Worm (Caenorhabditis elegans) whole organism, young adult: ENCODE measurements around the gene T28D6.5.
A peak's percentile ranks its signal among the peaks of the same experiment; 100 is the strongest.

ENCODE experiments used
- B0019.2 ChIP-seq: fragments of 200-800 bp; sonication (Bioruptor generic); conservative IDR thresholded peaks from 2 replicates; pipeline ENCODE4 v1.3.6; 2022; ENCODE audit warnings: missing genetic modification reagents, missing genetic modification characterization, missing compliant biosample characterization
- C17E4.6 ChIP-seq: fragments of 200-800 bp; sonication (Bioruptor generic); IDR thresholded peaks from 2 replicates; pipeline ENCODE4 v1.3.6; 2022; ENCODE audit warnings: missing genetic modification reagents, missing genetic modification characterization, missing compliant biosample characterization
- D2030.7 ChIP-seq: fragments of 200-800 bp; sonication (Bioruptor generic); IDR thresholded peaks from 2 replicates; pipeline ENCODE4 v1.3.6; 2022; ENCODE audit warnings: missing genetic modification reagents, missing genetic modification characterization, missing compliant biosample characterization
- F10E7.11 ChIP-seq: sonication (generic microtip); optimal IDR thresholded peaks from 2 replicates; lab custom pipeline; 2017; ENCODE audit warnings: mild to moderate bottlenecking, missing genetic modification characterization, moderate library complexity, missing compliant biosample characterization
- F22D6.2 ChIP-seq: sonication (generic microtip); optimal IDR thresholded peaks from 2 replicates; lab custom pipeline; 2016; ENCODE audit warnings: mild to moderate bottlenecking, missing genetic modification characterization, missing compliant biosample characterization
- F37B4.10 ChIP-seq: fragments of 200-800 bp; sonication (Bioruptor generic); IDR thresholded peaks from 2 replicates; pipeline ENCODE4 v1.3.6; 2022; ENCODE audit warnings: missing genetic modification characterization, missing compliant biosample characterization
- F49E8.2 ChIP-seq: sonication (generic microtip); optimal IDR thresholded peaks from 3 replicates; lab custom pipeline; 2017; ENCODE audit warnings: missing genetic modification characterization, mild to moderate bottlenecking, missing compliant biosample characterization, antibody characterized with exemption, moderate library complexity; ENCODE audit not compliant: insufficient read depth
- T07F8.4 ChIP-seq: sonication (generic microtip); optimal IDR thresholded peaks from 2 replicates; lab custom pipeline; 2016; ENCODE audit warnings: mild to moderate bottlenecking, missing genetic modification characterization, moderate library complexity, missing compliant biosample characterization
- ZK185.1 ChIP-seq: sonication (generic microtip); optimal IDR thresholded peaks from 2 replicates; lab custom pipeline; 2016; ENCODE audit warnings: mild to moderate bottlenecking, missing genetic modification characterization, missing compliant biosample characterization; ENCODE audit not compliant: poor library complexity, severe bottlenecking
- aptf-2 ChIP-seq: fragments of 200-800 bp; sonication (Bioruptor generic); conservative IDR thresholded peaks from 2 replicates; pipeline ENCODE4 v1.3.6; 2022; ENCODE audit warnings: missing genetic modification reagents, missing genetic modification characterization, missing compliant biosample characterization
- athp-1 ChIP-seq: sonication (generic microtip); optimal IDR thresholded peaks from 2 replicates; lab custom pipeline; 2017; ENCODE audit warnings: mild to moderate bottlenecking, missing genetic modification characterization, missing compliant biosample characterization
- ccch-3 ChIP-seq: fragments of 200-800 bp; sonication (Bioruptor generic); optimal IDR thresholded peaks from 2 replicates; lab custom pipeline; 2018; ENCODE audit warnings: mild to moderate bottlenecking, missing genetic modification characterization, missing compliant biosample characterization
- cebp-1 ChIP-seq, 2 experiments: fragments of 200-800 bp in 1 of 2; sonication (Bioruptor generic) in 1 of 2; sonication (generic microtip) in 1 of 2; IDR thresholded peaks in 1 of 2; optimal IDR thresholded peaks in 1 of 2; 2 replicates each; pipeline versions ENCODE4 v1.3.6 to Lab custom; 2017 to 2022; ENCODE audit warnings: missing compliant biosample characterization in 2 of 2, missing genetic modification characterization in 2 of 2, mild to moderate bottlenecking in 1 of 2, missing genetic modification reagents in 1 of 2, moderate library complexity in 1 of 2
- ceh-100 ChIP-seq: fragments of 200-800 bp; sonication (Bioruptor generic); IDR thresholded peaks from 2 replicates; pipeline ENCODE4 v1.3.6; 2022; ENCODE audit warnings: missing genetic modification reagents, missing genetic modification characterization, missing compliant biosample characterization
- ceh-58 ChIP-seq: fragments of 200-800 bp; sonication (Bioruptor generic); IDR thresholded peaks from 2 replicates; pipeline ENCODE4 v1.3.6; 2022; ENCODE audit warnings: missing genetic modification characterization, missing compliant biosample characterization
- ceh-91 ChIP-seq: fragments of 200-800 bp; sonication (Bioruptor generic); IDR thresholded peaks from 2 replicates; pipeline ENCODE4 v1.3.6; 2022; ENCODE audit warnings: missing genetic modification reagents, missing genetic modification characterization, missing compliant biosample characterization
- dpl-1 ChIP-seq: fragments of 150-350 bp; optimal IDR thresholded peaks from 2 replicates; lab custom pipeline; 2014; ENCODE audit warnings: missing biosample characterization, missing genetic modification reagents, missing genetic modification characterization
- egl-44 ChIP-seq: fragments of 200-800 bp; sonication (Bioruptor generic); IDR thresholded peaks from 2 replicates; pipeline ENCODE4 v1.3.6; 2022; ENCODE audit warnings: missing genetic modification reagents, missing genetic modification characterization, missing compliant biosample characterization
- ets-4 ChIP-seq: fragments of 200-800 bp; sonication (Bioruptor generic); optimal IDR thresholded peaks from 2 replicates; lab custom pipeline; 2018; ENCODE audit warnings: mild to moderate bottlenecking, missing genetic modification characterization, missing compliant biosample characterization
- hmg-20 ChIP-seq: fragments of 200-800 bp; sonication (Bioruptor generic); IDR thresholded peaks from 2 replicates; pipeline ENCODE4 v1.3.6; 2022; ENCODE audit warnings: missing genetic modification reagents, missing genetic modification characterization, missing compliant biosample characterization
- hrde-1 ChIP-seq: sonication (generic microtip); optimal IDR thresholded peaks from 2 replicates; lab custom pipeline; 2016; ENCODE audit warnings: missing genetic modification characterization, mild to moderate bottlenecking, missing compliant biosample characterization, moderate library complexity, missing genotype, missing genetic modification reagents, borderline replicate concordance
- hsf-1 ChIP-seq: fragments of 200-800 bp; sonication (Bioruptor generic); IDR thresholded peaks from 2 replicates; pipeline ENCODE4 v1.3.6; 2022; ENCODE audit warnings: missing genetic modification reagents, missing genetic modification characterization, missing compliant biosample characterization
- let-607 ChIP-seq, 2 experiments: fragments of 200-800 bp in 1 of 2; sonication (Bioruptor generic) in 1 of 2; sonication (generic microtip) in 1 of 2; optimal IDR thresholded peaks; 2 replicates each; lab custom pipeline; 2016 to 2018; ENCODE audit warnings: mild to moderate bottlenecking in 2 of 2, missing compliant biosample characterization in 2 of 2, missing genetic modification characterization in 2 of 2, moderate library complexity in 2 of 2, missing genotype in 1 of 2
- lin-40 ChIP-seq: sonication (generic microtip); optimal IDR thresholded peaks from 2 replicates; lab custom pipeline; 2016; ENCODE audit warnings: missing genetic modification characterization, mild to moderate bottlenecking, missing compliant biosample characterization, missing genotype, missing genetic modification reagents
- lin-54 ChIP-seq: fragments of 200-800 bp; sonication (Bioruptor generic); optimal IDR thresholded peaks from 2 replicates; lab custom pipeline; 2018; ENCODE audit warnings: mild to moderate bottlenecking, missing genetic modification characterization, missing compliant biosample characterization
- madf-8 ChIP-seq: fragments of 200-800 bp; sonication (Bioruptor generic); conservative IDR thresholded peaks from 2 replicates; pipeline ENCODE4 v1.3.6; 2022; ENCODE audit warnings: missing genetic modification reagents, missing genetic modification characterization, missing compliant biosample characterization
- mcd-1 ChIP-seq: fragments of 200-800 bp; sonication (Bioruptor generic); IDR thresholded peaks from 2 replicates; pipeline ENCODE4 v1.3.6; 2022; ENCODE audit warnings: missing genetic modification reagents, missing genetic modification characterization, missing compliant biosample characterization
- mel-28 ChIP-seq: sonication (generic microtip); optimal IDR thresholded peaks from 2 replicates; lab custom pipeline; 2016; ENCODE audit warnings: borderline replicate concordance, mild to moderate bottlenecking, missing genetic modification characterization, missing compliant biosample characterization
- mxl-1 ChIP-seq: sonication (generic microtip); optimal IDR thresholded peaks from 2 replicates; lab custom pipeline; 2016; ENCODE audit warnings: missing genetic modification characterization, missing compliant biosample characterization
- nfya-1 ChIP-seq: sonication (generic microtip); optimal IDR thresholded peaks from 2 replicates; lab custom pipeline; 2017; ENCODE audit warnings: antibody characterized with exemption, missing compliant biosample characterization, missing genetic modification characterization, borderline replicate concordance; ENCODE audit not compliant: insufficient read depth
- nfyb-1 ChIP-seq: fragments of 200-800 bp; sonication (Bioruptor generic); IDR thresholded peaks from 2 replicates; pipeline ENCODE4 v1.3.6; 2022; ENCODE audit warnings: missing genetic modification reagents, missing genetic modification characterization, missing compliant biosample characterization
- nhr-80 ChIP-seq: sonication (generic microtip); optimal IDR thresholded peaks from 2 replicates; lab custom pipeline; 2016; ENCODE audit warnings: missing genetic modification characterization, missing compliant biosample characterization
- pbrm-1 ChIP-seq: fragments of 200-800 bp; sonication (Bioruptor generic); IDR thresholded peaks from 2 replicates; pipeline ENCODE4 v1.3.6; 2022; ENCODE audit warnings: missing genetic modification reagents, missing genetic modification characterization, missing compliant biosample characterization
- rec-8 ChIP-seq, 2 experiments: sonication (generic microtip); optimal IDR thresholded peaks; 2 replicates each; lab custom pipeline; 2016; ENCODE audit warnings: mild to moderate bottlenecking in 2 of 2, missing genetic modification characterization in 2 of 2, missing genetic modification reagents in 2 of 2, missing genotype in 2 of 2, missing biosample characterization in 1 of 2, missing compliant biosample characterization in 1 of 2, moderate library complexity in 1 of 2
- sdz-38 ChIP-seq: sonication (generic microtip); optimal IDR thresholded peaks from 2 replicates; lab custom pipeline; 2016; ENCODE audit warnings: missing genotype, missing genetic modification characterization, missing compliant biosample characterization
- sea-2 ChIP-seq: fragments of 200-800 bp; sonication (Bioruptor generic); IDR thresholded peaks from 2 replicates; pipeline ENCODE4 v1.3.6; 2022; ENCODE audit warnings: missing genetic modification characterization, missing compliant biosample characterization
- snpc-1.1 ChIP-seq: sonication (generic microtip); optimal IDR thresholded peaks from 2 replicates; lab custom pipeline; 2017; ENCODE audit warnings: missing genetic modification characterization, mild to moderate bottlenecking, missing compliant biosample characterization, antibody characterized with exemption, moderate library complexity, missing genotype, missing genetic modification reagents; ENCODE audit not compliant: insufficient read depth
- snpc-1.3 ChIP-seq: sonication (generic microtip); optimal IDR thresholded peaks from 2 replicates; lab custom pipeline; 2017; ENCODE audit warnings: missing genetic modification characterization, mild to moderate bottlenecking, missing compliant biosample characterization, antibody characterized with exemption, moderate library complexity, missing genotype, missing genetic modification reagents; ENCODE audit not compliant: insufficient read depth
- snpc-3.4 ChIP-seq: sonication (generic microtip); optimal IDR thresholded peaks from 2 replicates; lab custom pipeline; 2017; ENCODE audit warnings: missing genetic modification characterization, mild to moderate bottlenecking, missing compliant biosample characterization, antibody characterized with exemption, moderate library complexity, missing genotype, missing genetic modification reagents
- unc-62 ChIP-seq: fragments of 150-350 bp; optimal IDR thresholded peaks from 2 replicates; lab custom pipeline; 2014; ENCODE audit warnings: missing biosample characterization, missing genetic modification reagents, missing genetic modification characterization
- xnd-1 ChIP-seq: sonication (generic microtip); optimal IDR thresholded peaks from 2 replicates; lab custom pipeline; 2016; ENCODE audit warnings: missing genotype, missing genetic modification reagents, missing genetic modification characterization, missing compliant biosample characterization
- zfh-2 ChIP-seq: fragments of 200-800 bp; sonication (Bioruptor generic); conservative IDR thresholded peaks from 2 replicates; pipeline ENCODE4 v1.3.6; 2022; ENCODE audit warnings: missing genetic modification reagents, missing genetic modification characterization, missing compliant biosample characterization
- ztf-18 ChIP-seq: sonication (generic microtip); optimal IDR thresholded peaks from 2 replicates; lab custom pipeline; 2016; ENCODE audit warnings: missing genotype, mild to moderate bottlenecking, missing genetic modification characterization, missing compliant biosample characterization
- ztf-26 ChIP-seq: sonication (generic microtip); optimal IDR thresholded peaks from 2 replicates; lab custom pipeline; 2017; ENCODE audit warnings: missing genetic modification characterization, missing compliant biosample characterization
- ztf-28 ChIP-seq: fragments of 200-800 bp; sonication (Bioruptor generic); IDR thresholded peaks from 2 replicates; pipeline ENCODE4 v1.3.6; 2022; ENCODE audit warnings: missing genetic modification reagents, missing genetic modification characterization, missing compliant biosample characterization
- ztf-3 ChIP-seq: fragments of 200-800 bp; sonication (Bioruptor generic); optimal IDR thresholded peaks from 2 replicates; lab custom pipeline; 2018; ENCODE audit warnings: mild to moderate bottlenecking, missing genetic modification characterization, missing compliant biosample characterization

T28D6.5 gene

DNA sequence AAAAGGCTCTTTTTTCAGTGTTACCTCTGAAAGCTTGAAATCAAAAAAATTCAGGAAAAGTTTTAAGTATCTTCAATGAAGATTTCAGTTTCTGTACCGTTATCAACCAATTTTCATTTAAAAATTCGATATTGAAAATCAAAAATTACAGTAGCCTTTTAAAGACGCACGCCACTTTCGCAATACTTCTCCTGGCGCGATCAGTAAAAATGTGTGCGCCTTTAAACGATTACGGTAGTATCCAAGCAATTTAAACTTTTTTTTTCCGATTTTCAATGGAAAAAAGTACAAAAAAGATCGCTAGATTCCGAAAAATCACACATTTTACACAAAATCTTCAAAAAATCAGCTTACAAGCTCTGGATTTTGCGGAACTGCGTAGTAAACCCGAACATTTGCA is 43.6 kb upstream of the T28D6.5 start (continued):
- TF ChIP-seq mel-28 (tag; lab: Kevin White, UChicago) (no peak), mcd-1 (GFP tag; lab: Robert Waterston, UW) (peak; percentile 24; the same call in 1 of the 2 replicates), unc-62 (GFP tag; lab: Kevin White, UChicago) (no peak), dpl-1 (GFP tag; lab: Kevin White, UChicago) (peak; percentile 25), mxl-1 (no peak), snpc-3.4 (peak; percentile 62), nfya-1 (tag; lab: Kevin White, UChicago) (no peak), zfh-2 (no peak), aptf-2 (0 out of 2 replicates have a peak, but pooled peaks have one; percentile 31), ztf-28 (GFP tag; lab: Robert Waterston, UW) (0 out of 2 replicates have a peak, but pooled peaks have one; percentile 31), madf-8 (GFP tag; lab: Robert Waterston, UW) (peak; percentile 85), ets-4 (no peak), ceh-58 (no peak), let-607 (tag; optimal IDR thresholded peaks at IDR 0.05; lab: Kevin White, UChicago) (no peak), ztf-18 (tag; lab: Kevin White, UChicago) (no peak), ceh-100 (GFP tag; lab: Robert Waterston, UW) (0 out of 2 replicates have a peak, but pooled peaks have one; percentile 29), xnd-1 (tag; lab: Kevin White, UChicago) (peak; percentile 81), ZK185.1 (tag; lab: Kevin White, UChicago) (no peak), snpc-1.3 (tag; lab: Kevin White, UChicago) (peak; percentile 48), pbrm-1 (GFP tag; lab: Robert Waterston, UW) (0 out of 2 replicates have a peak, but pooled peaks have one; percentile 22), F49E8.2 (peak; percentile 63), lin-54 (GFP tag; lab: Kevin White, UChicago) (peak; percentile 74), athp-1 (no peak), ceh-91 (GFP tag; lab: Robert Waterston, UW) (peak; percentile 74), F37B4.10 (GFP tag; lab: Robert Waterston, UW) (no peak), lin-40 (tag; lab: Kevin White, UChicago) (no peak), egl-44 (GFP tag; lab: Robert Waterston, UW) (no peak), B0019.2 (GFP tag; lab: Robert Waterston, UW) (0 out of 2 replicates have a peak, but pooled peaks have one; percentile 15), hsf-1 (GFP tag; lab: Robert Waterston, UW) (no peak), D2030.7 (peak; percentile 82), C17E4.6 (GFP tag; lab: Robert Waterston, UW) (peak; percentile 49; the same call in 1 of the 2 replicates), snpc-1.1 (tag; lab: Kevin White, UChicago) (peak; percentile 44)

DNA sequence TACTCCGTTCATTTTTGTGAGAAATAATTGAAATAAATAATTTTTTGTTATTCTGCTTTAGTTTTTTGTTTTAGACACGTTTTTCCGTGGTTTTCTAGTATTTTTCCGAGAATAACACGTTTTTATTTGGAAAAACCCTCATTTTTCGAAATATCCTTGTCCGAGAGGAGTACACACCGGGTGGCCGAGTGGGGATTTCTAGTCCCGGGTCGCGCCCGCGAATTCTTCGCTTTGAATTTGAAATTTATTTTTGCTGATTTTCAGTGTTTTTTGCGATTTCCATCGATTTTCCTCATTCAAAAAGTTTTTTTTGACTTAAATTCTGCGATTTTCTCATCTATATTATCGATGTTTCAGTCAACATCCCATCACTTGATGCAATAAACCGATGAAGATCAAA is 42.9 kb upstream of the T28D6.5 start, which contains the start of the genes gly-9, mib-1 and smc-3:
Gene gly-9 (minus strand): TSS at position 27 of the 400 bp plus-strand sequence.
Gene mib-1 (minus strand): TSS at position 123 of the 400 bp plus-strand sequence.
Gene smc-3 (plus strand): TSS at position 351 of the 400 bp plus-strand sequence.
- TF ChIP-seq rec-8 (tag; optimal IDR thresholded peaks at IDR 0.05; lab: Kevin White, UChicago) (peak in 1 of 2 experiments; percentile 37), ztf-26 (tag; lab: Kevin White, UChicago) (no peak), hmg-20 (GFP tag; lab: Robert Waterston, UW) (no peak), T07F8.4 (no peak), nhr-80 (tag; lab: Kevin White, UChicago) (no peak), cebp-1 (GFP tag; IDR thresholded peaks at IDR 0.05; lab: Robert Waterston, UW) (no peak), cebp-1 (tag; optimal IDR thresholded peaks at IDR 0.05; lab: Kevin White, UChicago) (peak; percentile 52), ceh-100 (GFP tag; lab: Robert Waterston, UW) (peak; percentile 69), F22D6.2 (tag; lab: Kevin White, UChicago) (no peak), F10E7.11 (tag; lab: Kevin White, UChicago) (no peak), hsf-1 (GFP tag; lab: Robert Waterston, UW) (no peak), aptf-2 (peak; percentile 69; the same call in 1 of the 2 replicates), sdz-38 (tag; lab: Kevin White, UChicago) (no peak), ztf-28 (GFP tag; lab: Robert Waterston, UW) (peak; percentile 76; the same call in 1 of the 2 replicates), nfyb-1 (GFP tag; lab: Robert Waterston, UW) (no peak), hrde-1 (tag; lab: Kevin White, UChicago) (no peak), ztf-3 (no peak), sea-2 (no peak), ccch-3 (GFP tag; lab: Kevin White, UChicago) (no peak)
